Worm (Caenorhabditis elegans): ENCODE results near the gene ergi-2.
"Not testable (repeated sequence)": the region's sequence is repeated elsewhere in the genome, so short reads cannot be mapped to it uniquely, and the experiment has no call there.

The ergi-2 gene

ce11 chrX:14970221-14970801 lies 36.8 kb downstream of the ergi-2 start, which contains the start of the genes flwr-1 and tbc-1 (continued):
- TF ChIP-seq elt-4 (tag; optimal IDR thresholded peaks at IDR 0.05) (no peak), nhr-11 (tag; optimal IDR thresholded peaks at IDR 0.05) (no peak), sox-2 (GFP tag; IDR thresholded peaks at IDR 0.05) (no peak), zip-5 (tag; optimal IDR thresholded peaks at IDR 0.05) (no peak), ceh-34 (tag; optimal IDR thresholded peaks at IDR 0.05) (peak; percentile 34), hlh-15 (tag; optimal IDR thresholded peaks at IDR 0.05) (no peak), ceh-14 (tag; optimal IDR thresholded peaks at IDR 0.05) (peak; percentile 53), elt-2 (tag; optimal IDR thresholded peaks at IDR 0.05) (peak; percentile 20)

ce11 chrX:14969615-14970014 lies 37.5 kb downstream of the ergi-2 start:
- TF ChIP-seq ceh-19 (GFP tag; optimal IDR thresholded peaks at IDR 0.05) = no peak

ce11 chrX:14966515-14966914 lies 40.6 kb downstream of the ergi-2 start, which contains the start of gene F20D1.22:
TSS of gene F20D1.22 (plus strand) at chrX:14966815.
- TF ChIP-seq nhr-232 (tag; optimal IDR thresholded peaks at IDR 0.05); ceh-30 (tag; optimal IDR thresholded peaks at IDR 0.05); fkh-10 (GFP tag; optimal IDR thresholded peaks at IDR 0.05): not testable (repeated sequence)

- TF ChIP-seq ref-2 (tag; optimal IDR thresholded peaks at IDR 0.05) (no peak), pqm-1 (tag; optimal IDR thresholded peaks at IDR 0.05) (no peak), pat-9 (tag; optimal IDR thresholded peaks at IDR 0.05) (no peak), eyg-1 (tag; optimal IDR thresholded peaks at IDR 0.05) (no peak), ceh-30 (tag; optimal IDR thresholded peaks at IDR 0.05) (no peak), pha-2 (tag; optimal IDR thresholded peaks at IDR 0.05) (no peak), C38D4.7 (GFP tag; optimal IDR thresholded peaks at IDR 0.05) (no peak), ama-1 (optimal IDR thresholded peaks at IDR 0.05) (no peak), Y22D7AL.16 (tag; optimal IDR thresholded peaks at IDR 0.05) (no peak)
These were observed 41.3 kb downstream of the ergi-2 start, which contains the start of gene F45B8.5 for ce11 chrX:14965761-14966160. TSS of gene F45B8.5 (plus strand) at chrX:14966061.

ce11 chrX:14964253-14964652 lies 42.9 kb downstream of the ergi-2 start, which contains the start of gene rgs-11:
TSS of gene rgs-11 (plus strand) at chrX:14964553.
- TF ChIP-seq nhr-11 (tag; optimal IDR thresholded peaks at IDR 0.05) = no peak
- no peak for TF ChIP-seq unc-3 (GFP tag; conservative IDR thresholded peaks at IDR 0.05)
- TF ChIP-seq unc-3 (tag; optimal IDR thresholded peaks at IDR 0.05) = no peak
- TF ChIP-seq pros-1 (tag; optimal IDR thresholded peaks at IDR 0.05) = no peak
- no peak for TF ChIP-seq ceh-22 (tag; optimal IDR thresholded peaks at IDR 0.05)
- TF ChIP-seq pqm-1 (tag; optimal IDR thresholded peaks at IDR 0.05) = no peak
- TF ChIP-seq ahr-1 (tag; optimal IDR thresholded peaks at IDR 0.05) = no peak
- no peak for TF ChIP-seq unc-55 (GFP tag; optimal IDR thresholded peaks at IDR 0.05)
- no peak for TF ChIP-seq dmd-4 (tag; optimal IDR thresholded peaks at IDR 0.05; ENCODE audit: borderline replicate concordance)
- no peak for TF ChIP-seq pat-9 (tag; optimal IDR thresholded peaks at IDR 0.05)
- no peak for TF ChIP-seq tbx-2 (tag; optimal IDR thresholded peaks at IDR 0.05)
- no peak for TF ChIP-seq hlh-6 (tag; optimal IDR thresholded peaks at IDR 0.05)
- TF ChIP-seq ceh-24 (tag; optimal IDR thresholded peaks at IDR 0.05) = no peak
- no peak for TF ChIP-seq pag-3 (tag; optimal IDR thresholded peaks at IDR 0.05; ENCODE audit: borderline replicate concordance)

- TF ChIP-seq odd-2 (tag; optimal IDR thresholded peaks at IDR 0.05) (no peak), ceh-48 (tag; optimal IDR thresholded peaks at IDR 0.05) (no peak), sox-4 (tag; optimal IDR thresholded peaks at IDR 0.05) (no peak), npax-4 (tag; optimal IDR thresholded peaks at IDR 0.05) (no peak), elt-4 (tag; optimal IDR thresholded peaks at IDR 0.05) (no peak), ceh-9 (tag; optimal IDR thresholded peaks at IDR 0.05) (no peak), ceh-19 (GFP tag; optimal IDR thresholded peaks at IDR 0.05) (no peak), pros-1 (tag; optimal IDR thresholded peaks at IDR 0.05) (no peak), unc-86 (tag; optimal IDR thresholded peaks at IDR 0.05) (no peak), ttx-3 (tag; optimal IDR thresholded peaks at IDR 0.05) (no peak), hlh-6 (tag; optimal IDR thresholded peaks at IDR 0.05) (no peak), che-1 (tag; optimal IDR thresholded peaks at IDR 0.05) (no peak), unc-55 (GFP tag; optimal IDR thresholded peaks at IDR 0.05) (no peak), ceh-6 (GFP tag; optimal IDR thresholded peaks at IDR 0.05) (no peak), ceh-22 (tag; optimal IDR thresholded peaks at IDR 0.05) (no peak), pat-9 (tag; optimal IDR thresholded peaks at IDR 0.05) (no peak), pha-4 (tag; optimal IDR thresholded peaks at IDR 0.05) (no peak)
These were observed 44.7 kb downstream of the ergi-2 start, which contains the start of gene rgs-10 for ce11 chrX:14962456-14962855. TSS of gene rgs-10 (plus strand) at chrX:14962756.

All from whole organism, late embryonic.